Fruit fly (Drosophila melanogaster) whole organism, embryonic: ENCODE results near the gene CG32163.

Experiments used
- Atf-2 ChIP-seq: fragments of 200-800 bp; sonication (Bioruptor generic); optimal IDR thresholded peaks from 2 replicates; lab custom pipeline; 2016; ENCODE audit warnings: missing biosample characterization, missing genetic modification characterization
- CG10267 ChIP-seq: fragments of 200-800 bp; sonication (Bioruptor generic); optimal IDR thresholded peaks from 2 replicates; lab custom pipeline; 2018; ENCODE audit warnings: missing biosample characterization, mild to moderate bottlenecking, missing genetic modification characterization, moderate library complexity
- CG10321 ChIP-seq: fragments of 200-800 bp; sonication (Bioruptor generic); IDR thresholded peaks from 2 replicates; pipeline ENCODE4 v1.3.6; 2022; ENCODE audit warnings: missing biosample characterization, missing genetic modification characterization
- CG1233 ChIP-seq: fragments of 200-800 bp; sonication (Bioruptor generic); optimal IDR thresholded peaks from 4 replicates; lab custom pipeline; 2018; ENCODE audit warnings: missing biosample characterization, mild to moderate bottlenecking, missing genetic modification characterization
- CG13424 ChIP-seq: fragments of 200-800 bp; sonication (Bioruptor generic); optimal IDR thresholded peaks from 2 replicates; lab custom pipeline; 2019; ENCODE audit warnings: missing biosample characterization, mild to moderate bottlenecking, missing genetic modification characterization, moderate library complexity
- CG13894 ChIP-seq: fragments of 200-800 bp; sonication (Bioruptor generic); optimal IDR thresholded peaks from 3 replicates; lab custom pipeline; 2018; ENCODE audit warnings: missing biosample characterization, mild to moderate bottlenecking, missing genetic modification characterization, moderate library complexity
- CG14860 ChIP-seq: fragments of 200-800 bp; sonication (Bioruptor generic); IDR thresholded peaks from 3 replicates; pipeline ENCODE4 v1.3.6; 2022; ENCODE audit warnings: missing biosample characterization, missing genetic modification characterization; ENCODE audit not compliant: partially characterized antibody
- CG15011 ChIP-seq: fragments of 200-800 bp; sonication (Bioruptor generic); optimal IDR thresholded peaks from 3 replicates; lab custom pipeline; 2018; ENCODE audit warnings: missing biosample characterization, mild to moderate bottlenecking, missing genetic modification characterization
- CG1602 ChIP-seq: fragments of 200-800 bp; sonication (Bioruptor generic); optimal IDR thresholded peaks from 3 replicates; lab custom pipeline; 2016; ENCODE audit warnings: missing biosample characterization, missing genetic modification characterization
- CG17829 ChIP-seq: fragments of 200-800 bp; optimal IDR thresholded peaks from 2 replicates; lab custom pipeline; 2019; ENCODE audit warnings: missing biosample characterization, mild to moderate bottlenecking, missing genetic modification characterization, moderate library complexity
- CG2116 ChIP-seq: fragments of 200-800 bp; sonication (Bioruptor generic); optimal IDR thresholded peaks from 3 replicates; lab custom pipeline; 2018; ENCODE audit warnings: missing biosample characterization, mild to moderate bottlenecking, missing genetic modification characterization
- CG2712 ChIP-seq: fragments of 200-800 bp; optimal IDR thresholded peaks from 3 replicates; lab custom pipeline; 2019; ENCODE audit warnings: missing biosample characterization, mild to moderate bottlenecking, missing genetic modification characterization, moderate library complexity
- CG30020 ChIP-seq: fragments of 200-800 bp; optimal IDR thresholded peaks from 2 replicates; lab custom pipeline; 2019; ENCODE audit warnings: missing biosample characterization, mild to moderate bottlenecking, missing genetic modification characterization, moderate library complexity
- CG3065 ChIP-seq: fragments of 200-800 bp; sonication (Bioruptor generic); optimal IDR thresholded peaks from 2 replicates; lab custom pipeline; 2016; ENCODE audit warnings: missing biosample characterization, missing genetic modification characterization
- CG3838 ChIP-seq: fragments of 200-800 bp; sonication (Bioruptor generic); optimal IDR thresholded peaks from 3 replicates; lab custom pipeline; 2016; ENCODE audit warnings: missing biosample characterization, missing genetic modification characterization
- CG4424 ChIP-seq: fragments of 200-800 bp; sonication (Bioruptor generic); optimal IDR thresholded peaks from 3 replicates; lab custom pipeline; 2016; ENCODE audit warnings: missing biosample characterization, missing genetic modification characterization
- CG6272 ChIP-seq: fragments of 200-800 bp; sonication (Bioruptor generic); IDR thresholded peaks from 2 replicates; pipeline ENCODE4 v1.3.6; 2022; ENCODE audit warnings: missing biosample characterization, missing genetic modification characterization
- CG6683 ChIP-seq: fragments of 200-800 bp; sonication (Bioruptor generic); optimal IDR thresholded peaks from 2 replicates; lab custom pipeline; 2017; ENCODE audit warnings: missing biosample characterization, mild to moderate bottlenecking, missing genetic modification characterization, missing genetic modification reagents
- CG6765 ChIP-seq: fragments of 200-800 bp; sonication (Bioruptor generic); optimal IDR thresholded peaks from 3 replicates; lab custom pipeline; 2017; ENCODE audit warnings: missing biosample characterization, mild to moderate bottlenecking, missing genetic modification characterization
- CG8924 ChIP-seq: fragments of 200-800 bp; optimal IDR thresholded peaks from 3 replicates; lab custom pipeline; 2019; ENCODE audit warnings: missing biosample characterization, mild to moderate bottlenecking, missing genetic modification characterization, moderate library complexity
- CG8944 ChIP-seq: fragments of 200-800 bp; sonication (Bioruptor generic); optimal IDR thresholded peaks from 3 replicates; lab custom pipeline; 2016; ENCODE audit warnings: missing biosample characterization, missing genetic modification characterization
- CG9876 ChIP-seq: fragments of 200-800 bp; sonication (Bioruptor generic); optimal IDR thresholded peaks from 2 replicates; lab custom pipeline; 2016; ENCODE audit warnings: missing biosample characterization, missing genetic modification characterization
- D ChIP-seq, 2 experiments: fragments of 200-800 bp in 1 of 2; fragments of >200 bp in 1 of 2; sonication (Bioruptor generic) in 1 of 2; optimal IDR thresholded peaks; 2 replicates in 1 of 2; 3 replicates in 1 of 2; lab custom pipeline; 2017; ENCODE audit warnings: mild to moderate bottlenecking in 1 of 2, missing biosample characterization in 1 of 2, missing genetic modification characterization in 1 of 2, missing genetic modification reagents in 1 of 2
- D19A ChIP-seq: fragments of 200-800 bp; optimal IDR thresholded peaks from 3 replicates; lab custom pipeline; 2019; ENCODE audit warnings: missing biosample characterization, mild to moderate bottlenecking, missing genetic modification characterization, moderate library complexity
- Deaf1 ChIP-seq: fragments of 200-800 bp; optimal IDR thresholded peaks from 3 replicates; lab custom pipeline; 2019; ENCODE audit warnings: missing biosample characterization, mild to moderate bottlenecking, missing genetic modification characterization, moderate library complexity
- Doc2 ChIP-seq: fragments of 200-800 bp; sonication (Bioruptor generic); IDR thresholded peaks from 2 replicates; pipeline ENCODE4 v1.3.6; 2022; ENCODE audit warnings: missing biosample characterization, missing genetic modification characterization
- Doc3 ChIP-seq: fragments of 200-800 bp; sonication (Bioruptor generic); IDR thresholded peaks from 3 replicates; pipeline ENCODE4 v1.3.6; 2022; ENCODE audit warnings: missing biosample characterization, missing genetic modification characterization; ENCODE audit not compliant: partially characterized antibody
- Hr3 ChIP-seq: fragments of 200-800 bp; sonication (Bioruptor generic); optimal IDR thresholded peaks from 3 replicates; lab custom pipeline; 2016; ENCODE audit warnings: missing biosample characterization, missing genetic modification characterization
- Hr51 ChIP-seq, 2 experiments: fragments of 200-800 bp; sonication (Bioruptor generic); optimal IDR thresholded peaks; 2 replicates in 1 of 2; 3 replicates in 1 of 2; lab custom pipeline; 2016 to 2018; ENCODE audit warnings: missing biosample characterization in 2 of 2, missing genetic modification characterization in 2 of 2, mild to moderate bottlenecking in 1 of 2, moderate library complexity in 1 of 2
- MESR4 ChIP-seq: fragments of 200-800 bp; sonication (Bioruptor generic); optimal IDR thresholded peaks from 2 replicates; lab custom pipeline; 2018; ENCODE audit warnings: missing biosample characterization, mild to moderate bottlenecking, missing genetic modification characterization, moderate library complexity
- Poxn ChIP-seq: fragments of 200-800 bp; sonication (Bioruptor generic); IDR thresholded peaks from 2 replicates; pipeline ENCODE4 v1.3.6; 2022; ENCODE audit warnings: missing biosample characterization, missing genetic modification characterization
- Tbp ChIP-seq: fragments of >200 bp; optimal IDR thresholded peaks from 2 replicates; lab custom pipeline; 2018; ENCODE audit warnings: missing biosample characterization, missing genetic modification characterization
- Xrp1 ChIP-seq: fragments of 200-800 bp; sonication (Bioruptor generic); IDR thresholded peaks from 2 replicates; pipeline ENCODE4 v1.3.6; 2022; ENCODE audit warnings: missing biosample characterization, missing genetic modification characterization
- ase ChIP-seq: fragments of 200-800 bp; sonication (Bioruptor generic); IDR thresholded peaks from 3 replicates; pipeline ENCODE4 v1.3.6; 2022; ENCODE audit warnings: missing biosample characterization, missing genetic modification characterization
- bigmax ChIP-seq: fragments of 200-800 bp; sonication (Bioruptor generic); optimal IDR thresholded peaks from 2 replicates; lab custom pipeline; 2018; ENCODE audit warnings: missing biosample characterization, mild to moderate bottlenecking, missing genetic modification characterization
- br ChIP-seq: fragments of >200 bp; optimal IDR thresholded peaks from 2 replicates; lab custom pipeline; 2017
- ci ChIP-seq: fragments of 200-800 bp; sonication (Bioruptor generic); IDR thresholded peaks from 3 replicates; pipeline ENCODE4 v1.3.6; 2022; ENCODE audit warnings: missing biosample characterization, missing genetic modification characterization
- da ChIP-seq: fragments of 200-800 bp; sonication (Bioruptor generic); optimal IDR thresholded peaks from 2 replicates; lab custom pipeline; 2016; ENCODE audit warnings: missing biosample characterization, missing genetic modification characterization
- fu2 ChIP-seq: fragments of 200-800 bp; sonication (Bioruptor generic); optimal IDR thresholded peaks from 2 replicates; lab custom pipeline; 2016; ENCODE audit warnings: missing biosample characterization, missing genetic modification characterization
- gsb ChIP-seq: fragments of 200-800 bp; sonication (Bioruptor generic); IDR thresholded peaks from 2 replicates; pipeline ENCODE4 v1.3.6; 2022; ENCODE audit warnings: missing biosample characterization, missing genetic modification characterization
- ind ChIP-seq: fragments of 200-800 bp; sonication (Bioruptor generic); optimal IDR thresholded peaks from 3 replicates; lab custom pipeline; 2016; ENCODE audit warnings: missing biosample characterization, missing genetic modification characterization
- jigr1 ChIP-seq: fragments of 200-800 bp; sonication (Bioruptor generic); IDR thresholded peaks from 3 replicates; pipeline ENCODE4 v1.3.6; 2022; ENCODE audit warnings: missing biosample characterization, missing genetic modification characterization
- jumu ChIP-seq: fragments of 200-800 bp; sonication (Bioruptor generic); optimal IDR thresholded peaks from 3 replicates; lab custom pipeline; 2016; ENCODE audit warnings: missing biosample characterization, missing genetic modification characterization
- kay ChIP-seq: fragments of 200-800 bp; sonication (Bioruptor generic); optimal IDR thresholded peaks from 2 replicates; lab custom pipeline; 2016; ENCODE audit warnings: missing biosample characterization, missing genetic modification characterization
- kni ChIP-seq: fragments of 200-800 bp; sonication (Bioruptor generic); optimal IDR thresholded peaks from 3 replicates; lab custom pipeline; 2017; ENCODE audit warnings: mild to moderate bottlenecking, missing biosample characterization, missing genetic modification reagents, missing genetic modification characterization
- scrt ChIP-seq: fragments of 200-800 bp; sonication (Bioruptor generic); optimal IDR thresholded peaks from 2 replicates; lab custom pipeline; 2018; ENCODE audit warnings: missing biosample characterization, mild to moderate bottlenecking, missing genetic modification characterization, moderate library complexity
- sens-2 ChIP-seq: fragments of 200-800 bp; sonication (Bioruptor generic); IDR thresholded peaks from 2 replicates; pipeline ENCODE4 v1.3.6; 2022; ENCODE audit warnings: missing biosample characterization, missing genetic modification characterization
- seq ChIP-seq: fragments of 200-800 bp; sonication (Bioruptor generic); IDR thresholded peaks from 2 replicates; pipeline ENCODE4 v1.3.6; 2022; ENCODE audit warnings: missing biosample characterization, missing genetic modification characterization
- tgo ChIP-seq: fragments of 200-800 bp; sonication (Bioruptor generic); IDR thresholded peaks from 3 replicates; pipeline ENCODE4 v1.3.6; 2022; ENCODE audit warnings: missing biosample characterization, missing genetic modification characterization
- usp ChIP-seq: fragments of >200 bp; optimal IDR thresholded peaks from 2 replicates; lab custom pipeline; 2017; ENCODE audit warnings: missing biosample characterization, missing genetic modification characterization
- wor ChIP-seq: fragments of 200-800 bp; sonication (Bioruptor generic); IDR thresholded peaks from 2 replicates; pipeline ENCODE4 v1.3.6; 2022; ENCODE audit warnings: missing biosample characterization, missing genetic modification characterization

The CG32163 gene

DNA sequence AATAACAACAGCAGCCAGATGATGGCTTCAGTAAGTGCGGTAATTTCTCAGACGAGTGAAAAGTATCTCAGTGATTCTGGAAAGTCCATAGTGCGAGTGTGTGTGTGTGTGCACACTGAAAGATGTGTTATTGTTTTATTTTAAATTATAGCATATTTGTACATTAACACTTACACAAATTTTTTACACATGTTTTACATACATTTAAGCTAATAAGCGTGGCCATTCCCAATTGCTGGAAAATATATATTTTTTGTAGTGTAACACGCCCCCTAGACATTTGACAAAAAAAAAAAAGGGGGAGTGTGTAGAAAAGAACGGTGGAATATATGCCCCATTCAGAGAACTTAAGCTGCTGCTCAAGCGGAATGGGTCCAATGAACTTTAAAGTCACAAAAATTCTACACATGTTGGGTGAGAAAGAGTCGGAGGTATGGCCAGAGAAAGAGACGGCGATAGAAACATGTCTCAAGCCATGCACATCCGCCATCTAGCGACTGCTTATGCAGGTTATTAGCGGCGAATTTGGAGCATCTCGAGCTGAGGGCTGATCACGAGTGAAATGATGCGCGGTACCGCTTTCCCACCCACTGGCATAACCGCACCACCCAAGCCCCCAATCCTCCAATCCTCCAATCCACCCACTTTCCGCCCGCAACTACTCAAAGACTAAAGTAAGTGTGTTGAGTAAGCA, 45.0 kb downstream of the CG32163 start (continued):
- TF ChIP-seq CG4424 (GFP tag; lab: Kevin White, UChicago) (peak; percentile 26), bigmax (no peak), tgo (GFP tag; lab: Robert Waterston, UW) (0 out of 3 replicates have a peak, but pooled peaks have one; percentile 14), CG14860 (GFP tag; lab: Robert Waterston, UW) (no peak), ci (GFP tag; lab: Robert Waterston, UW) (0 out of 3 replicates have a peak, but pooled peaks have one; percentile 32), Atf-2 (GFP tag; lab: Kevin White, UChicago) (no peak), CG6765 (GFP tag; lab: Kevin White, UChicago) (no peak), CG15011 (GFP tag; lab: Kevin White, UChicago) (no peak), CG10267 (tag; lab: Kevin White, UChicago) (no peak), Tbp (no peak), kay (no peak), CG3065 (GFP tag; lab: Kevin White, UChicago) (no peak), CG6272 (GFP tag; lab: Robert Waterston, UW) (no peak), CG17829 (tag; lab: Kevin White, UChicago) (no peak), br (lab: Kevin White, UChicago) (no peak), Deaf1 (no peak), Hr3 (GFP tag; lab: Kevin White, UChicago) (no peak), D (optimal IDR thresholded peaks at IDR 0.05; lab: Kevin White, UChicago) (no peak), D (GFP tag; optimal IDR thresholded peaks at IDR 0.05; lab: Kevin White, UChicago) (no peak), CG13424 (tag; lab: Kevin White, UChicago) (no peak), Xrp1 (GFP tag; lab: Robert Waterston, UW) (peak; percentile 18; the same call in 1 of the 2 replicates), jigr1 (GFP tag; lab: Robert Waterston, UW) (no peak), wor (GFP tag; lab: Robert Waterston, UW) (no peak), seq (GFP tag; lab: Robert Waterston, UW) (no peak), CG13894 (no peak), CG2116 (no peak), Doc2 (GFP tag; lab: Robert Waterston, UW) (no peak), Doc3 (no peak), CG8944 (no peak), CG10321 (no peak), jumu (GFP tag; lab: Kevin White, UChicago) (no peak), usp (GFP tag; lab: Kevin White, UChicago) (no peak), CG2712 (tag; lab: Kevin White, UChicago) (peak; percentile 15), fu2 (GFP tag; lab: Kevin White, UChicago) (no peak), CG1602 (no peak), gsb (GFP tag; lab: Robert Waterston, UW) (no peak), CG30020 (tag; lab: Kevin White, UChicago) (no peak), sens-2 (GFP tag; lab: Robert Waterston, UW) (no peak), kni (GFP tag; lab: Kevin White, UChicago) (no peak), ase (GFP tag; lab: Robert Waterston, UW) (no peak), MESR4 (GFP tag; lab: Kevin White, UChicago) (no peak), CG9876 (GFP tag; lab: Kevin White, UChicago) (no peak), da (GFP tag; lab: Kevin White, UChicago) (no peak), CG8924 (no peak), CG1233 (no peak), D19A (tag; lab: Kevin White, UChicago) (no peak), scrt (GFP tag; lab: Kevin White, UChicago) (no peak), Poxn (GFP tag; lab: Robert Waterston, UW) (no peak), CG3838 (no peak), ind (no peak), Hr51 (GFP tag; optimal IDR thresholded peaks at IDR 0.05; lab: Kevin White, UChicago) (no peak), CG6683 (GFP tag; lab: Kevin White, UChicago) (no peak)
